Fruit fly (Drosophila melanogaster) whole organism, embryonic: ENCODE data around the gene CG6051.
A peak's percentile ranks its signal among the peaks of the same experiment; 100 is the strongest.

Experiments
- ATbp ChIP-seq: fragments of 200-800 bp; sonication (Bioruptor generic); optimal IDR thresholded peaks from 2 replicates; lab custom pipeline; 2017; ENCODE audit warnings: missing biosample characterization, mild to moderate bottlenecking, missing genetic modification characterization, missing genetic modification reagents
- Blimp-1 ChIP-seq: fragments of 200-800 bp; sonication (Bioruptor generic); optimal IDR thresholded peaks from 3 replicates; lab custom pipeline; 2018; ENCODE audit warnings: missing biosample characterization, missing genetic modification characterization, mild to moderate bottlenecking, moderate library complexity, missing genetic modification reagents
- Bteb2 ChIP-seq: fragments of 200-800 bp; sonication (Bioruptor generic); optimal IDR thresholded peaks from 2 replicates; lab custom pipeline; 2016; ENCODE audit warnings: missing biosample characterization, missing genetic modification characterization
- CG10147 ChIP-seq: fragments of 200-800 bp; sonication (Bioruptor generic); optimal IDR thresholded peaks from 2 replicates; lab custom pipeline; 2019; ENCODE audit warnings: missing biosample characterization, mild to moderate bottlenecking, missing genetic modification characterization, moderate library complexity
- CG10979 ChIP-seq: fragments of 200-800 bp; sonication (Bioruptor generic); optimal IDR thresholded peaks from 2 replicates; lab custom pipeline; 2018; ENCODE audit warnings: missing biosample characterization, mild to moderate bottlenecking, missing genetic modification characterization, moderate library complexity
- CG2129 ChIP-seq: fragments of 200-800 bp; sonication (Bioruptor generic); IDR thresholded peaks from 2 replicates; pipeline ENCODE4 v1.3.6; 2022; ENCODE audit warnings: missing biosample characterization, missing genetic modification characterization; ENCODE audit not compliant: partially characterized antibody
- CG2202 ChIP-seq: fragments of 200-800 bp; sonication (Bioruptor generic); optimal IDR thresholded peaks from 2 replicates; lab custom pipeline; 2018; ENCODE audit warnings: missing biosample characterization, mild to moderate bottlenecking, missing genetic modification characterization
- CG3163 ChIP-seq: fragments of 200-800 bp; sonication (Bioruptor generic); optimal IDR thresholded peaks from 3 replicates; lab custom pipeline; 2016; ENCODE audit warnings: missing biosample characterization, missing genetic modification characterization
- CG3995 ChIP-seq: fragments of 200-800 bp; sonication (Bioruptor generic); optimal IDR thresholded peaks from 3 replicates; lab custom pipeline; 2016; ENCODE audit warnings: missing biosample characterization, missing genetic modification characterization
- CG6791 ChIP-seq: fragments of 200-800 bp; sonication (Bioruptor generic); IDR thresholded peaks from 3 replicates; pipeline ENCODE4 v1.3.6; 2022; ENCODE audit warnings: missing biosample characterization, missing genetic modification characterization; ENCODE audit not compliant: partially characterized antibody
- CG6854 ChIP-seq: fragments of 200-800 bp; sonication (Bioruptor generic); optimal IDR thresholded peaks from 3 replicates; lab custom pipeline; 2017; ENCODE audit warnings: missing biosample characterization, mild to moderate bottlenecking, missing genetic modification characterization
- CG8388 ChIP-seq: fragments of 200-800 bp; sonication (Bioruptor generic); optimal IDR thresholded peaks from 2 replicates; lab custom pipeline; 2019; ENCODE audit warnings: missing biosample characterization, mild to moderate bottlenecking, missing genetic modification characterization, moderate library complexity
- Dip2 ChIP-seq: fragments of 200-800 bp; sonication (Bioruptor generic); IDR thresholded peaks from 2 replicates; pipeline ENCODE4 v1.3.6; 2022; ENCODE audit warnings: missing biosample characterization, missing genetic modification characterization
- Doc3 ChIP-seq: fragments of 200-800 bp; sonication (Bioruptor generic); IDR thresholded peaks from 3 replicates; pipeline ENCODE4 v1.3.6; 2022; ENCODE audit warnings: missing biosample characterization, missing genetic modification characterization; ENCODE audit not compliant: partially characterized antibody
- Drgx ChIP-seq: fragments of 200-800 bp; sonication (Bioruptor generic); IDR thresholded peaks from 2 replicates; pipeline ENCODE4 v1.3.6; 2022; ENCODE audit warnings: missing biosample characterization, missing genetic modification characterization
- HLH4C ChIP-seq: fragments of 200-800 bp; sonication (Bioruptor generic); IDR thresholded peaks from 3 replicates; pipeline ENCODE4 v1.3.6; 2022; ENCODE audit warnings: missing biosample characterization, missing genetic modification characterization; ENCODE audit not compliant: partially characterized antibody
- Lim3 ChIP-seq: fragments of 200-800 bp; sonication (Bioruptor generic); IDR thresholded peaks from 2 replicates; pipeline ENCODE4 v1.3.6; 2022; ENCODE audit warnings: missing biosample characterization, missing genetic modification characterization
- Med ChIP-seq: fragments of 200-800 bp; sonication (Bioruptor generic); peaks from one replicate; lab custom pipeline; 2016; ENCODE audit warnings: missing biosample characterization, missing genetic modification characterization, mild to moderate bottlenecking, inconsistent platforms, moderate library complexity
- Nf-YA ChIP-seq: fragments of 200-800 bp; sonication (Bioruptor generic); IDR thresholded peaks from 2 replicates; pipeline ENCODE4 v1.3.6; 2022; ENCODE audit warnings: missing biosample characterization, missing genetic modification characterization
- Nf-YB ChIP-seq: fragments of 200-800 bp; sonication (Bioruptor generic); optimal IDR thresholded peaks from 3 replicates; lab custom pipeline; 2019; ENCODE audit warnings: missing biosample characterization, mild to moderate bottlenecking, missing genetic modification characterization, moderate library complexity
- Oli ChIP-seq: fragments of 200-800 bp; sonication (Bioruptor generic); optimal IDR thresholded peaks from 2 replicates; lab custom pipeline; 2018; ENCODE audit warnings: missing biosample characterization, mild to moderate bottlenecking, missing genetic modification characterization, moderate library complexity
- Six4 ChIP-seq: fragments of 200-800 bp; sonication (Bioruptor generic); optimal IDR thresholded peaks from 2 replicates; lab custom pipeline; 2016; ENCODE audit warnings: missing biosample characterization, missing genetic modification characterization
- Sry-δ ChIP-seq: fragments of 200-800 bp; sonication (Bioruptor generic); optimal IDR thresholded peaks from 2 replicates; lab custom pipeline; 2016; ENCODE audit warnings: missing biosample characterization, missing genetic modification characterization
- TFAM ChIP-seq: fragments of 200-800 bp; sonication (Bioruptor generic); optimal IDR thresholded peaks from 2 replicates; lab custom pipeline; 2017; ENCODE audit warnings: missing biosample characterization, missing genetic modification characterization, inconsistent platforms
- Vsx1 ChIP-seq: fragments of 200-800 bp; sonication (Bioruptor generic); optimal IDR thresholded peaks from 2 replicates; lab custom pipeline; 2017; ENCODE audit warnings: missing biosample characterization, mild to moderate bottlenecking, missing genetic modification characterization, missing genetic modification reagents
- ase ChIP-seq: fragments of 200-800 bp; sonication (Bioruptor generic); IDR thresholded peaks from 3 replicates; pipeline ENCODE4 v1.3.6; 2022; ENCODE audit warnings: missing biosample characterization, missing genetic modification characterization
- bowl ChIP-seq: fragments of 200-800 bp; sonication (Bioruptor generic); IDR thresholded peaks from 2 replicates; pipeline ENCODE4 v1.3.6; 2022; ENCODE audit warnings: missing biosample characterization, missing genetic modification characterization
- bsh ChIP-seq, 2 experiments: fragments of 200-800 bp; sonication (Bioruptor generic); optimal IDR thresholded peaks; 2 replicates each; lab custom pipeline; 2017 to 2018; ENCODE audit warnings: mild to moderate bottlenecking in 2 of 2, missing biosample characterization in 2 of 2, missing genetic modification characterization in 2 of 2, moderate library complexity in 1 of 2
- chm ChIP-seq: fragments of 200-800 bp; sonication (Bioruptor generic); IDR thresholded peaks from 2 replicates; pipeline ENCODE4 v1.3.6; 2022; ENCODE audit warnings: missing biosample characterization, missing genetic modification characterization
- chn ChIP-seq: fragments of 200-800 bp; sonication (Bioruptor generic); optimal IDR thresholded peaks from 2 replicates; lab custom pipeline; 2016; ENCODE audit warnings: missing biosample characterization, missing genetic modification characterization
- corto ChIP-seq: fragments of 200-800 bp; sonication (Bioruptor generic); optimal IDR thresholded peaks from 2 replicates; lab custom pipeline; 2016; ENCODE audit warnings: missing biosample characterization, mild to moderate bottlenecking, missing genetic modification characterization, moderate library complexity
- ewg ChIP-seq: fragments of 200-800 bp; sonication (Bioruptor generic); optimal IDR thresholded peaks from 3 replicates; lab custom pipeline; 2017; ENCODE audit warnings: mild to moderate bottlenecking, missing biosample characterization, missing genetic modification reagents, missing genetic modification characterization
- gro ChIP-seq: fragments of 200-800 bp; sonication (Bioruptor generic); optimal IDR thresholded peaks from 2 replicates; lab custom pipeline; 2016; ENCODE audit warnings: missing biosample characterization, missing genetic modification characterization
- gsb-n ChIP-seq: fragments of 200-800 bp; sonication (Bioruptor generic); optimal IDR thresholded peaks from 3 replicates; lab custom pipeline; 2018; ENCODE audit warnings: missing biosample characterization, mild to moderate bottlenecking, missing genetic modification characterization
- hth ChIP-seq: fragments of >200 bp; optimal IDR thresholded peaks from 2 replicates; lab custom pipeline; 2017; ENCODE audit warnings: inconsistent platforms
- lbe ChIP-seq: fragments of 200-800 bp; sonication (Bioruptor generic); optimal IDR thresholded peaks from 2 replicates; lab custom pipeline; 2016; ENCODE audit warnings: missing biosample characterization, mild to moderate bottlenecking, missing genetic modification characterization
- nom ChIP-seq: fragments of 200-800 bp; sonication (Bioruptor generic); optimal IDR thresholded peaks from 2 replicates; lab custom pipeline; 2017; ENCODE audit warnings: missing biosample characterization, missing genetic modification characterization, mild to moderate bottlenecking, moderate library complexity, missing genetic modification reagents
- phol ChIP-seq: fragments of 200-800 bp; sonication (Bioruptor generic); optimal IDR thresholded peaks from 3 replicates; lab custom pipeline; 2018; ENCODE audit warnings: missing biosample characterization, mild to moderate bottlenecking, missing genetic modification characterization, moderate library complexity
- sens ChIP-seq: fragments of 200-800 bp; sonication (Bioruptor generic); peaks from one replicate; lab custom pipeline; 2016; ENCODE audit warnings: missing biosample characterization, missing genetic modification characterization
- sr ChIP-seq: fragments of 200-800 bp; sonication (Bioruptor generic); IDR thresholded peaks from 3 replicates; pipeline ENCODE4 v1.3.6; 2022; ENCODE audit warnings: missing biosample characterization, missing genetic modification characterization
- sug ChIP-seq: fragments of 200-800 bp; optimal IDR thresholded peaks from 2 replicates; lab custom pipeline; 2019; ENCODE audit warnings: missing biosample characterization, mild to moderate bottlenecking, missing genetic modification characterization, moderate library complexity
- trh ChIP-seq: fragments of 200-800 bp; sonication (Bioruptor generic); optimal IDR thresholded peaks from 2 replicates; lab custom pipeline; 2016; ENCODE audit warnings: missing biosample characterization, missing genetic modification characterization
- zen ChIP-seq: fragments of 200-800 bp; sonication (Bioruptor generic); optimal IDR thresholded peaks from 3 replicates; lab custom pipeline; 2018; ENCODE audit warnings: missing biosample characterization, mild to moderate bottlenecking, missing genetic modification characterization, moderate library complexity

CG6051 gene

dm6 chr3R:27177567-27177966, 26.7 kb upstream of the CG6051 start:
- TF ChIP-seq nom (GFP tag; lab: Kevin White, UChicago): peak; percentile 2
- TF ChIP-seq Bteb2 (GFP tag; lab: Kevin White, UChicago): no peak

dm6 chr3R:27175710-27176109, 24.8 kb upstream of the CG6051 start:
- TF ChIP-seq bowl (no peak), Oli (no peak), Drgx (GFP tag; lab: Robert Waterston, UW) (peak; percentile 50)

- TF ChIP-seq corto (GFP tag; lab: Kevin White, UChicago) (peak; percentile 63), ewg (GFP tag; lab: Kevin White, UChicago) (no peak), lbe (GFP tag; lab: Kevin White, UChicago) (peak; percentile 1), CG8388 (GFP tag; lab: Kevin White, UChicago) (no peak), CG10147 (no peak), Lim3 (GFP tag; lab: Robert Waterston, UW) (no peak), gsb-n (tag; lab: Kevin White, UChicago) (no peak)
Observed at dm6 chr3R:27171153-27171552, 20.3 kb upstream of the CG6051 start.

dm6 chr3R:27167350-27167749, 16.5 kb upstream of the CG6051 start:
- TF ChIP-seq phol (tag; lab: Kevin White, UChicago): peak; percentile 25
- no peak for TF ChIP-seq Dip2
- TF ChIP-seq sens (GFP tag; lab: Kevin White, UChicago): peak; percentile 73
- TF ChIP-seq CG3163 (GFP tag; lab: Kevin White, UChicago): no peak
- TF ChIP-seq gro (GFP tag; lab: Kevin White, UChicago): no peak
- no peak for TF ChIP-seq HLH4C (GFP tag; lab: Robert Waterston, UW)
- no peak for TF ChIP-seq Sry-δ (GFP tag; lab: Kevin White, UChicago)
- no peak for TF ChIP-seq hth (lab: Kevin White, UChicago)
- TF ChIP-seq bowl: no peak
- TF ChIP-seq CG6791 (GFP tag; lab: Robert Waterston, UW): no peak
- no peak for TF ChIP-seq ase (GFP tag; lab: Robert Waterston, UW)
- TF ChIP-seq CG3995 (GFP tag; lab: Kevin White, UChicago): no peak
- peak; percentile 19 for TF ChIP-seq nom (GFP tag; lab: Kevin White, UChicago)
- TF ChIP-seq CG2202: no peak
- peak; percentile 30 for TF ChIP-seq CG10979 (tag; lab: Kevin White, UChicago)
- no peak for TF ChIP-seq Six4 (GFP tag; lab: Kevin White, UChicago)
- no peak for TF ChIP-seq chm (GFP tag; lab: Robert Waterston, UW)
- no peak for TF ChIP-seq Vsx1 (GFP tag; lab: Kevin White, UChicago)
- peak; percentile 5 for TF ChIP-seq zen
- no peak for TF ChIP-seq CG6854 (GFP tag; lab: Kevin White, UChicago)
- no peak for TF ChIP-seq sug
- peak; percentile 93 for TF ChIP-seq Drgx (GFP tag; lab: Robert Waterston, UW)
- TF ChIP-seq Med (GFP tag; lab: Kevin White, UChicago): peak; percentile 21
- TF ChIP-seq chn: no peak
- TF ChIP-seq trh (GFP tag; lab: Kevin White, UChicago): no peak
- no peak for TF ChIP-seq TFAM
- TF ChIP-seq sr: no peak
- TF ChIP-seq bsh (GFP tag; optimal IDR thresholded peaks at IDR 0.05; lab: Kevin White, UChicago): peak in 1 of 2 experiments; percentile 58
- TF ChIP-seq Blimp-1 (GFP tag; lab: Kevin White, UChicago): peak; percentile 5
- TF ChIP-seq Nf-YB (GFP tag; lab: Kevin White, UChicago): no peak
- no peak for TF ChIP-seq Doc3
- TF ChIP-seq gsb-n (tag; lab: Kevin White, UChicago): no peak
- TF ChIP-seq CG2129 (GFP tag; lab: Robert Waterston, UW): no peak
- no peak for TF ChIP-seq ATbp (GFP tag; lab: Kevin White, UChicago)
- no peak for TF ChIP-seq Nf-YA (GFP tag; lab: Robert Waterston, UW)
